Fruit fly (Drosophila melanogaster): ENCODE measurements around the gene CG34002.

CG34002 gene

dm6 chr3L:17841085-17841606 is 17.1 kb upstream of the CG34002 start, which contains the start of gene CG5577 (continued):
- TF ChIP-seq Eip75B (GFP tag; optimal IDR thresholded peaks at IDR 0.05) (no peak), fd59A (GFP tag; optimal IDR thresholded peaks at IDR 0.05) (no peak), CG3919 (GFP tag; optimal IDR thresholded peaks at IDR 0.05) (peak; percentile 18), eg (GFP tag; IDR thresholded peaks at IDR 0.05) (peak; percentile 6; the same call in 1 of the 3 replicates), CG16779 (tag; optimal IDR thresholded peaks at IDR 0.05) (peak; percentile 8), net (GFP tag; optimal IDR thresholded peaks at IDR 0.05) (no peak), topi (GFP tag; optimal IDR thresholded peaks at IDR 0.05) (no peak), acj6 (GFP tag; optimal IDR thresholded peaks at IDR 0.05) (no peak), CG3032 (tag; optimal IDR thresholded peaks at IDR 0.05) (no peak), pdm3 (GFP tag; optimal IDR thresholded peaks at IDR 0.05) (peak; percentile 13), spab (GFP tag; optimal IDR thresholded peaks at IDR 0.05) (no peak), Sox15 (GFP tag; optimal IDR thresholded peaks at IDR 0.05) (no peak), CG15336 (GFP tag; IDR thresholded peaks at IDR 0.05) (no peak), Eip93F (GFP tag; optimal IDR thresholded peaks at IDR 0.05) (no peak), CG11902 (GFP tag; optimal IDR thresholded peaks at IDR 0.05) (no peak)

dm6 chr3L:17842892-17843703 is 15.2 kb upstream of the CG34002 start, which contains the start of gene CG5567:
CG5567 (minus strand) TSS chr3L:17843544.
- no peak for TF ChIP-seq fd85E (GFP tag; optimal IDR thresholded peaks at IDR 0.05)
- TF ChIP-seq dsx (GFP tag; optimal IDR thresholded peaks at IDR 0.05; ENCODE audit: poor library complexity, severe bottlenecking) = no peak
- TF ChIP-seq Eip93F (GFP tag; optimal IDR thresholded peaks at IDR 0.05) = no peak
- no peak for TF ChIP-seq net (GFP tag; optimal IDR thresholded peaks at IDR 0.05)
- TF ChIP-seq Hr39 (GFP tag; optimal IDR thresholded peaks at IDR 0.05) = no peak
- TF ChIP-seq achi (GFP tag; optimal IDR thresholded peaks at IDR 0.05) = peak; percentile 98
- TF ChIP-seq CG1621 (tag; optimal IDR thresholded peaks at IDR 0.05) = no peak
- no peak for TF ChIP-seq CG34406 (GFP tag; optimal IDR thresholded peaks at IDR 0.05)
- TF ChIP-seq Met (GFP tag; optimal IDR thresholded peaks at IDR 0.05) = no peak
- no peak for TF ChIP-seq CG8119 (GFP tag; IDR thresholded peaks at IDR 0.05)
- no peak for TF ChIP-seq vri (GFP tag; optimal IDR thresholded peaks at IDR 0.05)
- no peak for TF ChIP-seq fkh (GFP tag; optimal IDR thresholded peaks at IDR 0.05)
- no peak for TF ChIP-seq Sox102F (GFP tag; optimal IDR thresholded peaks at IDR 0.05)
- no peak for TF ChIP-seq Ets96B (tag; optimal IDR thresholded peaks at IDR 0.05)
- TF ChIP-seq fd59A (GFP tag; optimal IDR thresholded peaks at IDR 0.05) = no peak
- no peak for TF ChIP-seq spab (GFP tag; optimal IDR thresholded peaks at IDR 0.05)
- TF ChIP-seq CG10631 (GFP tag; optimal IDR thresholded peaks at IDR 0.05) = no peak
- peak; percentile 16 for TF ChIP-seq esn (GFP tag; optimal IDR thresholded peaks at IDR 0.05)
- no peak for TF ChIP-seq Ets21C (GFP tag; optimal IDR thresholded peaks at IDR 0.05)
- no peak for TF ChIP-seq Blimp-1 (GFP tag; optimal IDR thresholded peaks at IDR 0.05)
- no peak for TF ChIP-seq CG3919 (GFP tag; optimal IDR thresholded peaks at IDR 0.05)
- no peak for TF ChIP-seq cyc (GFP tag; optimal IDR thresholded peaks at IDR 0.05)
- no peak for TF ChIP-seq CG10669 (GFP tag; optimal IDR thresholded peaks at IDR 0.05)
- TF ChIP-seq Eip78C (GFP tag) = peak; percentile 56
- TF ChIP-seq CG6808 (GFP tag; optimal IDR thresholded peaks at IDR 0.05) = no peak
- TF ChIP-seq CG6792 (GFP tag; optimal IDR thresholded peaks at IDR 0.05) = no peak
- TF ChIP-seq svp (GFP tag) = peak; percentile 72
- no peak for TF ChIP-seq CG16779 (tag; optimal IDR thresholded peaks at IDR 0.05)
- no peak for TF ChIP-seq Eip75B (GFP tag; optimal IDR thresholded peaks at IDR 0.05)
- TF ChIP-seq Smox (GFP tag; optimal IDR thresholded peaks at IDR 0.05) = no peak
- TF ChIP-seq CG6163 (GFP tag; IDR thresholded peaks at IDR 0.05) = no peak
- TF ChIP-seq CG8319 (GFP tag; optimal IDR thresholded peaks at IDR 0.05) = no peak
- TF ChIP-seq lz (GFP tag; optimal IDR thresholded peaks at IDR 0.05) = no peak
- no peak for TF ChIP-seq CG6276 (GFP tag; optimal IDR thresholded peaks at IDR 0.05)
- no peak for TF ChIP-seq Gug (GFP tag; IDR thresholded peaks at IDR 0.05)
- no peak for TF ChIP-seq Lpt (GFP tag; optimal IDR thresholded peaks at IDR 0.05)
- TF ChIP-seq CG9139 (GFP tag; optimal IDR thresholded peaks at IDR 0.05) = no peak
- TF ChIP-seq salr (GFP tag; optimal IDR thresholded peaks at IDR 0.05) = no peak
- no peak for TF ChIP-seq CG15336 (GFP tag; IDR thresholded peaks at IDR 0.05)
- TF ChIP-seq Hr38 (GFP tag; optimal IDR thresholded peaks at IDR 0.05) = no peak
- no peak for TF ChIP-seq topi (GFP tag; optimal IDR thresholded peaks at IDR 0.05)
- TF ChIP-seq CG7368 (GFP tag; optimal IDR thresholded peaks at IDR 0.05) = no peak
- no peak for TF ChIP-seq CG11902 (GFP tag; optimal IDR thresholded peaks at IDR 0.05)

Data from whole organism, prepupa.